Worm (Caenorhabditis elegans) whole organism, L4 larva: ENCODE data around the gene R01H2.1.

ENCODE experiments used
- D1046.2 ChIP-seq: fragments of 200-800 bp; sonication (Bioruptor generic); IDR thresholded peaks from 2 replicates; pipeline ENCODE4 v1.3.6; 2022; ENCODE audit warnings: missing genetic modification characterization, missing compliant biosample characterization
- F26F4.8 ChIP-seq: fragments of 200-800 bp; sonication (Bioruptor generic); conservative IDR thresholded peaks from 2 replicates; pipeline ENCODE4 v1.3.6; 2022; ENCODE audit warnings: missing genetic modification characterization, missing compliant biosample characterization
- F37D6.2 ChIP-seq: sonication (generic microtip); optimal IDR thresholded peaks from 2 replicates; lab custom pipeline; 2016; ENCODE audit warnings: mild to moderate bottlenecking, missing genetic modification characterization, missing compliant biosample characterization
- T26A8.4 ChIP-seq: fragments of 200-800 bp; sonication (Bioruptor generic); IDR thresholded peaks from 2 replicates; pipeline ENCODE4 v1.3.6; 2022; ENCODE audit warnings: missing genetic modification characterization, missing compliant biosample characterization
- ZK337.2 ChIP-seq: fragments of 200-800 bp; sonication (Bioruptor generic); IDR thresholded peaks from 2 replicates; pipeline ENCODE4 v1.3.6; 2022; ENCODE audit warnings: missing genetic modification reagents, missing genetic modification characterization, missing compliant biosample characterization
- aha-1 ChIP-seq: fragments of 150-350 bp; peaks from one replicate; lab custom pipeline; 2014; ENCODE audit warnings: missing biosample characterization, missing genetic modification characterization
- ama-1 ChIP-seq: fragments of 150-350 bp; optimal IDR thresholded peaks from 2 replicates; lab custom pipeline; 2014; ENCODE audit warnings: inconsistent platforms, mixed read lengths
- arid-1 ChIP-seq: fragments of 200-800 bp; sonication (Bioruptor generic); conservative IDR thresholded peaks from 2 replicates; pipeline ENCODE4 v1.3.6; 2022; ENCODE audit warnings: missing genetic modification reagents, missing genetic modification characterization, missing compliant biosample characterization
- ceh-82 ChIP-seq: sonication (generic microtip); optimal IDR thresholded peaks from 2 replicates; lab custom pipeline; 2017; ENCODE audit warnings: missing biosample characterization, missing genetic modification characterization
- ctbp-1 ChIP-seq: fragments of 200-800 bp; sonication (Bioruptor generic); IDR thresholded peaks from 2 replicates; pipeline ENCODE4 v1.3.6; 2022; ENCODE audit warnings: missing genetic modification reagents, missing genetic modification characterization, missing compliant biosample characterization
- daf-12 ChIP-seq: fragments of 150-350 bp; optimal IDR thresholded peaks from 2 replicates; lab custom pipeline; 2014; ENCODE audit warnings: missing biosample characterization, missing genetic modification reagents, missing genetic modification characterization
- daf-16 ChIP-seq, 3 experiments: sonication (generic microtip); optimal IDR thresholded peaks; 2 replicates each; lab custom pipeline; 2016 to 2017; ENCODE audit warnings: missing genetic modification characterization in 3 of 3, missing genetic modification reagents in 3 of 3, mild to moderate bottlenecking in 2 of 3, missing compliant biosample characterization in 2 of 3, missing biosample characterization in 1 of 3, moderate library complexity in 1 of 3
- dmd-6 ChIP-seq: fragments of 200-800 bp; sonication (Bioruptor generic); IDR thresholded peaks from 2 replicates; pipeline ENCODE4 v1.3.6; 2022; ENCODE audit warnings: missing genetic modification reagents, missing genetic modification characterization, missing compliant biosample characterization
- dmd-9 ChIP-seq: fragments of 200-800 bp; sonication (Bioruptor generic); IDR thresholded peaks from 2 replicates; pipeline ENCODE4 v1.3.6; 2022; ENCODE audit warnings: missing genetic modification reagents, missing genetic modification characterization, missing compliant biosample characterization
- dpl-1 ChIP-seq: fragments of 150-350 bp; optimal IDR thresholded peaks from 2 replicates; lab custom pipeline; 2014; ENCODE audit warnings: missing biosample characterization, missing genetic modification reagents, missing genetic modification characterization
- duxl-1 ChIP-seq: sonication (generic microtip); optimal IDR thresholded peaks from 2 replicates; lab custom pipeline; 2016; ENCODE audit warnings: mild to moderate bottlenecking, missing genetic modification characterization, moderate library complexity, missing compliant biosample characterization; ENCODE audit not compliant: poor library complexity
- dve-1 ChIP-seq: sonication (generic microtip); optimal IDR thresholded peaks from 2 replicates; lab custom pipeline; 2017; ENCODE audit warnings: antibody characterized with exemption, mild to moderate bottlenecking, missing genetic modification characterization, missing compliant biosample characterization; ENCODE audit not compliant: insufficient read depth
- fkh-10 ChIP-seq: fragments of 150-350 bp; optimal IDR thresholded peaks from 2 replicates; lab custom pipeline; 2014; ENCODE audit warnings: missing biosample characterization, missing genetic modification reagents, missing genetic modification characterization
- gei-8 ChIP-seq: fragments of 200-800 bp; sonication (Bioruptor generic); optimal IDR thresholded peaks from 2 replicates; lab custom pipeline; 2018; ENCODE audit warnings: mild to moderate bottlenecking, missing genetic modification characterization, missing compliant biosample characterization
- hlh-11 ChIP-seq: fragments of 200-800 bp; sonication (Bioruptor generic); optimal IDR thresholded peaks from 2 replicates; lab custom pipeline; 2018; ENCODE audit warnings: mild to moderate bottlenecking, missing genetic modification characterization, missing compliant biosample characterization
- hlh-30 ChIP-seq: sonication (generic microtip); optimal IDR thresholded peaks from 2 replicates; lab custom pipeline; 2017; ENCODE audit warnings: antibody characterized with exemption, mild to moderate bottlenecking, missing genetic modification characterization, missing compliant biosample characterization; ENCODE audit not compliant: insufficient read depth
- hmg-1.1 ChIP-seq: fragments of 200-800 bp; sonication (Bioruptor generic); IDR thresholded peaks from 2 replicates; pipeline ENCODE4 v1.3.6; 2022; ENCODE audit warnings: missing genetic modification reagents, missing genetic modification characterization, missing compliant biosample characterization
- jun-1 ChIP-seq: fragments of 150-350 bp; optimal IDR thresholded peaks from 2 replicates; lab custom pipeline; 2014; ENCODE audit warnings: missing biosample characterization, missing genetic modification reagents, missing genetic modification characterization
- lim-7 ChIP-seq: fragments of 200-800 bp; sonication (Bioruptor generic); IDR thresholded peaks from 2 replicates; pipeline ENCODE4 v1.3.6; 2022; ENCODE audit warnings: missing genetic modification characterization, missing compliant biosample characterization
- lin-1 ChIP-seq: fragments of 200-800 bp; sonication (Bioruptor generic); IDR thresholded peaks from 2 replicates; pipeline ENCODE4 v1.3.6; 2022; ENCODE audit warnings: missing genetic modification reagents, missing genetic modification characterization, missing compliant biosample characterization
- lin-13 ChIP-seq: fragments of 150-350 bp; optimal IDR thresholded peaks from 2 replicates; lab custom pipeline; 2014; ENCODE audit warnings: missing biosample characterization, missing genetic modification reagents, missing genetic modification characterization
- lin-38 ChIP-seq: fragments of 200-800 bp; sonication (Bioruptor generic); IDR thresholded peaks from 2 replicates; pipeline ENCODE4 v1.3.6; 2022; ENCODE audit warnings: missing genetic modification reagents, missing genetic modification characterization, missing compliant biosample characterization
- lin-39 ChIP-seq: fragments of 150-350 bp; optimal IDR thresholded peaks from 2 replicates; lab custom pipeline; 2014; ENCODE audit warnings: missing biosample characterization, missing genetic modification reagents, missing genetic modification characterization
- madf-5 ChIP-seq, 2 experiments: fragments of 200-800 bp; sonication (Bioruptor generic); IDR thresholded peaks; 2 replicates each; pipeline ENCODE4 v1.3.6; 2022; ENCODE audit warnings: missing compliant biosample characterization in 2 of 2, missing genetic modification characterization in 2 of 2
- mdl-1 ChIP-seq, 2 experiments: fragments of 150-350 bp in 1 of 2; sonication (generic microtip) in 1 of 2; optimal IDR thresholded peaks; 2 replicates each; lab custom pipeline; 2014 to 2017; ENCODE audit warnings: missing biosample characterization in 2 of 2, missing genetic modification characterization in 2 of 2
- mes-2 ChIP-seq: sonication (generic microtip); optimal IDR thresholded peaks from 2 replicates; lab custom pipeline; 2016; ENCODE audit warnings: missing genotype, mild to moderate bottlenecking, missing genetic modification characterization, missing compliant biosample characterization; ENCODE audit not compliant: poor library complexity, severe bottlenecking
- mxl-3 ChIP-seq: fragments of 200-800 bp; sonication (Bioruptor generic); optimal IDR thresholded peaks from 2 replicates; lab custom pipeline; 2018; ENCODE audit warnings: mild to moderate bottlenecking, missing genetic modification characterization, missing compliant biosample characterization
- nhr-111 ChIP-seq: fragments of 200-800 bp; sonication (Bioruptor generic); optimal IDR thresholded peaks from 2 replicates; lab custom pipeline; 2018; ENCODE audit warnings: mild to moderate bottlenecking, missing genetic modification characterization, missing compliant biosample characterization
- nhr-28 ChIP-seq: fragments of 150-350 bp; optimal IDR thresholded peaks from 2 replicates; lab custom pipeline; 2014; ENCODE audit warnings: missing biosample characterization, missing genetic modification characterization
- nhr-6 ChIP-seq: fragments of 150-350 bp; optimal IDR thresholded peaks from 2 replicates; lab custom pipeline; 2014; ENCODE audit warnings: missing biosample characterization, missing genetic modification characterization
- pha-4 ChIP-seq, 2 experiments: fragments of 150-350 bp in 1 of 2; fragments of 200-800 bp in 1 of 2; sonication (Bioruptor generic) in 1 of 2; IDR thresholded peaks in 1 of 2; optimal IDR thresholded peaks in 1 of 2; 2 replicates each; pipeline versions ENCODE4 v1.3.6 to Lab custom; 2014 to 2022; ENCODE audit warnings: missing genetic modification characterization in 2 of 2, missing genetic modification reagents in 2 of 2, missing biosample characterization in 1 of 2, missing compliant biosample characterization in 1 of 2
- rbr-2 ChIP-seq: sonication (generic microtip); optimal IDR thresholded peaks from 2 replicates; lab custom pipeline; 2016; ENCODE audit warnings: missing genotype, missing genetic modification characterization, missing compliant biosample characterization
- sdz-12 ChIP-seq: fragments of 200-800 bp; sonication (Bioruptor generic); optimal IDR thresholded peaks from 2 replicates; lab custom pipeline; 2018; ENCODE audit warnings: mild to moderate bottlenecking, missing genetic modification characterization, missing compliant biosample characterization
- snpc-4 ChIP-seq: fragments of 150-350 bp; optimal IDR thresholded peaks from 2 replicates; lab custom pipeline; 2014; ENCODE audit warnings: missing biosample characterization, missing genetic modification characterization
- spr-1 ChIP-seq: sonication (generic microtip); optimal IDR thresholded peaks from 2 replicates; lab custom pipeline; 2016; ENCODE audit warnings: mild to moderate bottlenecking, missing genetic modification characterization, missing compliant biosample characterization
- spr-3 ChIP-seq: fragments of 200-800 bp; sonication (Bioruptor generic); optimal IDR thresholded peaks from 2 replicates; lab custom pipeline; 2018; ENCODE audit warnings: mild to moderate bottlenecking, missing genetic modification characterization, missing compliant biosample characterization
- tra-1 ChIP-seq: fragments of 200-800 bp; sonication (Bioruptor generic); IDR thresholded peaks from 2 replicates; pipeline ENCODE4 v1.3.6; 2022; ENCODE audit warnings: missing genetic modification reagents, missing genetic modification characterization, missing compliant biosample characterization
- unc-62 ChIP-seq, 3 experiments: fragments of 150-350 bp in 1 of 3; sonication (generic microtip); optimal IDR thresholded peaks in 2 of 3; peaks in 1 of 3; 1 replicate in 1 of 3; 2 replicates in 2 of 3; lab custom pipeline; 2014 to 2017; ENCODE audit warnings: missing biosample characterization in 3 of 3, missing genetic modification characterization in 3 of 3, missing genetic modification reagents in 3 of 3, missing genotype in 1 of 3
- vab-7 ChIP-seq: fragments of 200-800 bp; sonication (Bioruptor generic); IDR thresholded peaks from 2 replicates; pipeline ENCODE4 v1.3.6; 2022; ENCODE audit warnings: missing genetic modification reagents, missing genetic modification characterization, missing compliant biosample characterization
- ztf-7 ChIP-seq: fragments of 150-350 bp; optimal IDR thresholded peaks from 2 replicates; lab custom pipeline; 2014; ENCODE audit warnings: missing biosample characterization, missing genetic modification characterization

The R01H2.1 gene

ce11 chrIII:7029105-7029504 lies 33.6 kb upstream of the R01H2.1 start, which contains the start of gene cyk-1:
TSS of gene cyk-1 (minus strand) at chrIII:7029205.
- TF ChIP-seq dmd-9 (GFP tag; lab: Robert Waterston, UW) (no peak), daf-16 (GFP tag; optimal IDR thresholded peaks at IDR 0.05; lab: Kevin White, UChicago) (no peak), daf-16 (tag; optimal IDR thresholded peaks at IDR 0.05; lab: Kevin White, UChicago) (no peak), daf-12 (no peak), mdl-1 (tag; optimal IDR thresholded peaks at IDR 0.05; lab: Kevin White, UChicago) (no peak), spr-1 (tag; lab: Kevin White, UChicago) (no peak), ama-1 (no peak), ztf-7 (tag; lab: Kevin White, UChicago) (no peak), lin-13 (no peak), sdz-12 (GFP tag; lab: Kevin White, UChicago) (no peak), spr-3 (GFP tag; lab: Kevin White, UChicago) (no peak), arid-1 (no peak), T26A8.4 (no peak), D1046.2 (GFP tag; lab: Robert Waterston, UW) (no peak), mxl-3 (no peak), unc-62 (GFP tag; optimal IDR thresholded peaks at IDR 0.05 in 1 of 2; lab: Kevin White, UChicago) (no peak), unc-62 (tag; optimal IDR thresholded peaks at IDR 0.05; lab: Kevin White, UChicago) (no peak), ZK337.2 (no peak), lin-39 (tag; lab: Kevin White, UChicago) (no peak), madf-5 (GFP tag; IDR thresholded peaks at IDR 0.05; lab: Robert Waterston, UW) (no peak), fkh-10 (GFP tag; lab: Kevin White, UChicago) (no peak)

ce11 chrIII:7030044-7030804 lies 32.5 kb upstream of the R01H2.1 start:
- TF ChIP-seq dve-1 (tag; lab: Kevin White, UChicago) (peak; percentile 2), ceh-82 (tag; lab: Kevin White, UChicago) (no peak), ctbp-1 (GFP tag; lab: Robert Waterston, UW) (peak; percentile 60; the same call in 1 of the 2 replicates), lin-1 (GFP tag; lab: Robert Waterston, UW) (peak; percentile 54; the same call in 1 of the 2 replicates), mes-2 (tag; lab: Kevin White, UChicago) (peak; percentile 62), lim-7 (0 out of 2 replicates have a peak, but pooled peaks have one; percentile 44), unc-62 (GFP tag; optimal IDR thresholded peaks at IDR 0.05 in 1 of 2; lab: Kevin White, UChicago) (peak in 1 of 2 experiments; percentile 95), unc-62 (tag; optimal IDR thresholded peaks at IDR 0.05; lab: Kevin White, UChicago) (no peak), nhr-111 (GFP tag; lab: Kevin White, UChicago) (peak; percentile 34), jun-1 (tag; lab: Kevin White, UChicago) (no peak), mdl-1 (tag; optimal IDR thresholded peaks at IDR 0.05; lab: Kevin White, UChicago) (no peak), arid-1 (peak; percentile 79), hmg-1.1 (GFP tag; lab: Robert Waterston, UW) (peak; percentile 51; the same call in 1 of the 2 replicates), hlh-30 (peak; percentile 45), gei-8 (peak; percentile 1), dmd-6 (GFP tag; lab: Robert Waterston, UW) (peak; percentile 61), lin-38 (GFP tag; lab: Robert Waterston, UW) (peak; percentile 62), nhr-28 (tag; lab: Kevin White, UChicago) (no peak), hlh-11 (tag; lab: Kevin White, UChicago) (peak; percentile 22), aha-1 (tag; lab: Kevin White, UChicago) (peak; percentile 48), tra-1 (GFP tag; lab: Robert Waterston, UW) (peak; percentile 56), vab-7 (0 out of 2 replicates have a peak, but pooled peaks have one; percentile 28), F37D6.2 (peak; percentile 12), daf-16 (GFP tag; optimal IDR thresholded peaks at IDR 0.05; lab: Kevin White, UChicago) (peak in 1 of 2 experiments; percentile 67), daf-16 (tag; optimal IDR thresholded peaks at IDR 0.05; lab: Kevin White, UChicago) (peak; percentile 50), spr-1 (tag; lab: Kevin White, UChicago) (peak; percentile 23), dpl-1 (GFP tag; lab: Kevin White, UChicago) (peak; percentile 39), duxl-1 (tag; lab: Kevin White, UChicago) (peak; percentile 52), nhr-6 (tag; lab: Kevin White, UChicago) (no peak), rbr-2 (peak; percentile 30), F26F4.8 (GFP tag; lab: Robert Waterston, UW) (no peak), snpc-4 (peak; percentile 75), pha-4 (GFP tag; IDR thresholded peaks at IDR 0.05; lab: Robert Waterston, UW) (0 out of 2 replicates have a peak, but pooled peaks have one; percentile 52), pha-4 (tag; optimal IDR thresholded peaks at IDR 0.05; lab: Kevin White, UChicago) (no peak)
